Worm (Caenorhabditis elegans) whole organism, early embryonic: ENCODE measurements around the gene ZK757.1.

ENCODE experiments used
- F13C5.2 ChIP-seq: sonication (generic microtip); optimal IDR thresholded peaks from 2 replicates; lab custom pipeline; 2017; ENCODE audit warnings: mild to moderate bottlenecking, missing genetic modification characterization, inconsistent platforms, missing compliant biosample characterization
- ama-1 ChIP-seq: fragments of 150-350 bp; optimal IDR thresholded peaks from 2 replicates; lab custom pipeline; 2014
- ceh-13 ChIP-seq: fragments of 200-800 bp; sonication (Bioruptor generic); optimal IDR thresholded peaks from 2 replicates; lab custom pipeline; 2018; ENCODE audit warnings: mild to moderate bottlenecking, missing genetic modification characterization, missing compliant biosample characterization
- tbx-11 ChIP-seq: fragments of 200-800 bp; sonication (Bioruptor generic); IDR thresholded peaks from 2 replicates; pipeline ENCODE4 v1.3.6; 2022; ENCODE audit warnings: missing genetic modification characterization, missing compliant biosample characterization
- tbx-37 ChIP-seq: fragments of 200-800 bp; sonication (Bioruptor generic); conservative IDR thresholded peaks from 2 replicates; pipeline ENCODE4 v1.3.6; 2022; ENCODE audit warnings: missing genetic modification reagents, missing genetic modification characterization, missing compliant biosample characterization
- tra-4 ChIP-seq: sonication (generic microtip); optimal IDR thresholded peaks from 2 replicates; lab custom pipeline; 2017; ENCODE audit warnings: missing genetic modification characterization, missing compliant biosample characterization

DNA sequence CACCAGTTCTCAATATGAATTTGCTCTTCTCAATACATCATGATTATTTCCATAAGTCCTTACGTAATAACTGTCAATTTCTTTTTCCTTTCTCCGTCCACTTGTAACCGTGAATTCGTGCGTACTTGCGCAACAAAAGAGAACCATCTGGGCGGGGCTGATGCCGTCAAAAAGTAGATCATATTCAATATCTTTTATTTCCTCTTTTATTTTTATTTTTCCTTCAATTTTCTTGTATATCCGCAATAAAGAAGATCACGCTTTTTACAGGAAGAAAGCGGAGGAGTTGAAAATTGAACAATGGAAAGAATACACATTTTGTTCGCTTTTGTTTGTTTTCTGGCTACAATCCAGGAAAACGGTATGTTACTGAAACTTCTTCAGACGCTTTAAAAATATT is 21.9 kb upstream of the ZK757.1 start, which contains the start of gene mam-7:
- TF ChIP-seq tbx-11 (GFP tag; lab: Robert Waterston, UW) (no peak), ama-1 (lab: Kevin White, UChicago) (no peak), tra-4 (tag; lab: Kevin White, UChicago) (no peak), ceh-13 (no peak), tbx-37 (GFP tag; lab: Robert Waterston, UW) (no peak), F13C5.2 (tag; lab: Kevin White, UChicago) (no peak)
